Fruit fly (Drosophila melanogaster) whole organism, embryonic: ENCODE results near the gene RpS3.
A peak's percentile ranks its signal among the peaks of the same experiment; 100 is the strongest.

Experiments
- Ada2b ChIP-seq: fragments of 200-800 bp; sonication (Bioruptor generic); IDR thresholded peaks from 2 replicates; pipeline ENCODE4 v1.3.6; 2022; ENCODE audit warnings: missing biosample characterization, missing genetic modification characterization
- CG10209 ChIP-seq: fragments of 200-800 bp; sonication (Bioruptor generic); optimal IDR thresholded peaks from 3 replicates; lab custom pipeline; 2017; ENCODE audit warnings: missing biosample characterization, mild to moderate bottlenecking, missing genetic modification characterization, missing genetic modification reagents
- CG10274 ChIP-seq: fragments of 200-800 bp; sonication (Bioruptor generic); optimal IDR thresholded peaks from 3 replicates; lab custom pipeline; 2017; ENCODE audit warnings: missing biosample characterization, mild to moderate bottlenecking, missing genetic modification characterization
- CG11093 ChIP-seq: fragments of 200-800 bp; sonication (Bioruptor generic); IDR thresholded peaks from 3 replicates; pipeline ENCODE4 v1.3.6; 2022; ENCODE audit warnings: missing biosample characterization, missing genetic modification characterization
- CG12071 ChIP-seq: fragments of 200-800 bp; sonication (Bioruptor generic); optimal IDR thresholded peaks from 3 replicates; lab custom pipeline; 2018; ENCODE audit warnings: missing biosample characterization, mild to moderate bottlenecking, missing genetic modification characterization
- CG14050 ChIP-seq: fragments of 200-800 bp; sonication (Bioruptor generic); IDR thresholded peaks from 3 replicates; pipeline ENCODE4 v1.3.6; 2022; ENCODE audit warnings: missing biosample characterization, missing genetic modification characterization
- CG15073 ChIP-seq: fragments of 200-800 bp; sonication (Bioruptor generic); optimal IDR thresholded peaks from 2 replicates; lab custom pipeline; 2016; ENCODE audit warnings: missing biosample characterization, missing genetic modification characterization
- CG1529 ChIP-seq: fragments of 200-800 bp; sonication (Bioruptor generic); optimal IDR thresholded peaks from 3 replicates; lab custom pipeline; 2018; ENCODE audit warnings: missing biosample characterization, missing genetic modification characterization
- CG17359 ChIP-seq: fragments of 200-800 bp; sonication (Bioruptor generic); optimal IDR thresholded peaks from 3 replicates; lab custom pipeline; 2018; ENCODE audit warnings: missing biosample characterization, mild to moderate bottlenecking, missing genetic modification characterization, moderate library complexity
- CG17612 ChIP-seq: fragments of 200-800 bp; sonication (Bioruptor generic); IDR thresholded peaks from 2 replicates; pipeline ENCODE4 v1.3.6; 2022; ENCODE audit warnings: missing biosample characterization, missing genetic modification characterization
- CG2202 ChIP-seq: fragments of 200-800 bp; sonication (Bioruptor generic); optimal IDR thresholded peaks from 2 replicates; lab custom pipeline; 2018; ENCODE audit warnings: missing biosample characterization, mild to moderate bottlenecking, missing genetic modification characterization
- CG2712 ChIP-seq: fragments of 200-800 bp; optimal IDR thresholded peaks from 3 replicates; lab custom pipeline; 2019; ENCODE audit warnings: missing biosample characterization, mild to moderate bottlenecking, missing genetic modification characterization, moderate library complexity
- CG30403 ChIP-seq: fragments of 200-800 bp; sonication (Bioruptor generic); optimal IDR thresholded peaks from 3 replicates; lab custom pipeline; 2016; ENCODE audit warnings: missing biosample characterization, missing genetic modification characterization
- CG32532 ChIP-seq: fragments of 200-800 bp; sonication (Bioruptor generic); IDR thresholded peaks from 2 replicates; pipeline ENCODE4 v1.3.6; 2022; ENCODE audit warnings: missing biosample characterization, missing genetic modification characterization
- CG32767 ChIP-seq: fragments of 200-800 bp; sonication (Bioruptor generic); IDR thresholded peaks from 2 replicates; pipeline ENCODE4 v1.3.6; 2022; ENCODE audit warnings: missing biosample characterization, missing genetic modification characterization
- CG32772 ChIP-seq: fragments of 200-800 bp; sonication (Bioruptor generic); IDR thresholded peaks from 2 replicates; pipeline ENCODE4 v1.3.6; 2022; ENCODE audit warnings: missing biosample characterization, missing genetic modification characterization
- CG34376 ChIP-seq: fragments of 200-800 bp; sonication (Bioruptor generic); optimal IDR thresholded peaks from 2 replicates; lab custom pipeline; 2018; ENCODE audit warnings: missing biosample characterization, mild to moderate bottlenecking, missing genetic modification characterization
- CG43689 ChIP-seq: fragments of 200-800 bp; sonication (Bioruptor generic); IDR thresholded peaks from 2 replicates; pipeline ENCODE4 v1.3.6; 2022; ENCODE audit warnings: missing biosample characterization, missing genetic modification characterization
- CG6254 ChIP-seq: fragments of 200-800 bp; sonication (Bioruptor generic); optimal IDR thresholded peaks from 3 replicates; lab custom pipeline; 2017; ENCODE audit warnings: mild to moderate bottlenecking, missing biosample characterization, missing genetic modification reagents, missing genetic modification characterization
- CG6813 ChIP-seq: fragments of 200-800 bp; sonication (Bioruptor generic); optimal IDR thresholded peaks from 2 replicates; lab custom pipeline; 2017; ENCODE audit warnings: missing biosample characterization, missing genetic modification characterization, mild to moderate bottlenecking, moderate library complexity, missing genetic modification reagents
- CG7372 ChIP-seq: fragments of 200-800 bp; sonication (Bioruptor generic); IDR thresholded peaks from 2 replicates; pipeline ENCODE4 v1.3.6; 2022; ENCODE audit warnings: missing biosample characterization, missing genetic modification characterization
- CkIIα-i1 ChIP-seq: fragments of 200-800 bp; sonication (Bioruptor generic); IDR thresholded peaks from 2 replicates; pipeline ENCODE4 v1.3.6; 2022; ENCODE audit warnings: missing biosample characterization, missing genetic modification characterization
- Dip3 ChIP-seq: fragments of 200-800 bp; sonication (Bioruptor generic); optimal IDR thresholded peaks from 3 replicates; lab custom pipeline; 2016; ENCODE audit warnings: missing biosample characterization, missing genetic modification characterization
- Drgx ChIP-seq: fragments of 200-800 bp; sonication (Bioruptor generic); IDR thresholded peaks from 2 replicates; pipeline ENCODE4 v1.3.6; 2022; ENCODE audit warnings: missing biosample characterization, missing genetic modification characterization
- Ets65A ChIP-seq: fragments of 200-800 bp; sonication (Bioruptor generic); peaks from one replicate; lab custom pipeline; 2016; ENCODE audit warnings: missing biosample characterization, missing genetic modification characterization
- Fer2 ChIP-seq: fragments of 200-800 bp; sonication (Bioruptor generic); optimal IDR thresholded peaks from 2 replicates; lab custom pipeline; 2018; ENCODE audit warnings: missing biosample characterization, mild to moderate bottlenecking, missing genetic modification characterization, moderate library complexity
- Hmx ChIP-seq: fragments of 200-800 bp; sonication (Bioruptor generic); optimal IDR thresholded peaks from 2 replicates; lab custom pipeline; 2016; ENCODE audit warnings: missing biosample characterization, missing genetic modification characterization
- Jarid2 ChIP-seq: fragments of 200-800 bp; sonication (Bioruptor generic); optimal IDR thresholded peaks from 3 replicates; lab custom pipeline; 2017; ENCODE audit warnings: mild to moderate bottlenecking, missing biosample characterization, missing genetic modification reagents, missing genetic modification characterization
- Meics ChIP-seq: fragments of 200-800 bp; sonication (Bioruptor generic); optimal IDR thresholded peaks from 2 replicates; lab custom pipeline; 2017; ENCODE audit warnings: missing biosample characterization, mild to moderate bottlenecking, missing genetic modification characterization
- Oli ChIP-seq: fragments of 200-800 bp; sonication (Bioruptor generic); optimal IDR thresholded peaks from 2 replicates; lab custom pipeline; 2018; ENCODE audit warnings: missing biosample characterization, mild to moderate bottlenecking, missing genetic modification characterization, moderate library complexity
- Stat92E ChIP-seq, 3 experiments: fragments of >200 bp in 2 of 3; fragments of 200-800 bp in 1 of 3; sonication (Bioruptor generic) in 1 of 3; optimal IDR thresholded peaks; 2 replicates each; lab custom pipeline; 2017 to 2019; ENCODE audit warnings: missing biosample characterization in 3 of 3, missing genetic modification characterization in 3 of 3, mild to moderate bottlenecking in 1 of 3, moderate library complexity in 1 of 3
- YL-1 ChIP-seq: fragments of 200-800 bp; sonication (Bioruptor generic); optimal IDR thresholded peaks from 3 replicates; lab custom pipeline; 2017; ENCODE audit warnings: missing biosample characterization, mild to moderate bottlenecking, missing genetic modification characterization
- aop ChIP-seq: fragments of 200-800 bp; sonication (Bioruptor generic); IDR thresholded peaks from 2 replicates; pipeline ENCODE4 v1.3.6; 2022; ENCODE audit warnings: missing biosample characterization, missing genetic modification characterization
- bowl ChIP-seq: fragments of 200-800 bp; sonication (Bioruptor generic); IDR thresholded peaks from 2 replicates; pipeline ENCODE4 v1.3.6; 2022; ENCODE audit warnings: missing biosample characterization, missing genetic modification characterization
- corto ChIP-seq: fragments of 200-800 bp; sonication (Bioruptor generic); optimal IDR thresholded peaks from 2 replicates; lab custom pipeline; 2016; ENCODE audit warnings: missing biosample characterization, mild to moderate bottlenecking, missing genetic modification characterization, moderate library complexity
- dm ChIP-seq: fragments of 200-800 bp; sonication (Bioruptor generic); optimal IDR thresholded peaks from 3 replicates; lab custom pipeline; 2016; ENCODE audit warnings: missing biosample characterization, missing genetic modification characterization
- gfzf ChIP-seq: fragments of 200-800 bp; sonication (Bioruptor generic); optimal IDR thresholded peaks from 2 replicates; lab custom pipeline; 2016; ENCODE audit warnings: missing biosample characterization, mild to moderate bottlenecking, missing genetic modification characterization, moderate library complexity
- hbn ChIP-seq: fragments of 200-800 bp; sonication (Bioruptor generic); IDR thresholded peaks from 2 replicates; pipeline ENCODE4 v1.3.6; 2022; ENCODE audit warnings: missing biosample characterization, missing genetic modification characterization; ENCODE audit not compliant: partially characterized antibody
- kni ChIP-seq: fragments of 200-800 bp; sonication (Bioruptor generic); optimal IDR thresholded peaks from 3 replicates; lab custom pipeline; 2017; ENCODE audit warnings: mild to moderate bottlenecking, missing biosample characterization, missing genetic modification reagents, missing genetic modification characterization
- lmd ChIP-seq: fragments of 200-800 bp; sonication (Bioruptor generic); IDR thresholded peaks from 2 replicates; pipeline ENCODE4 v1.3.6; 2022; ENCODE audit warnings: missing biosample characterization, missing genetic modification characterization
- mam ChIP-seq: fragments of 200-800 bp; sonication (Bioruptor generic); optimal IDR thresholded peaks from 3 replicates; lab custom pipeline; 2016; ENCODE audit warnings: missing biosample characterization, missing genetic modification characterization
- oc ChIP-seq: fragments of 200-800 bp; sonication (Bioruptor generic); optimal IDR thresholded peaks from 2 replicates; lab custom pipeline; 2018; ENCODE audit warnings: missing biosample characterization, mild to moderate bottlenecking, missing genetic modification characterization, moderate library complexity
- odd ChIP-seq: fragments of 200-800 bp; sonication (Bioruptor generic); optimal IDR thresholded peaks from 2 replicates; lab custom pipeline; 2017; ENCODE audit warnings: missing biosample characterization, mild to moderate bottlenecking, missing genetic modification characterization
- prd ChIP-seq, 3 experiments: fragments of >200 bp in 2 of 3; fragments of 200-800 bp in 1 of 3; sonication (Bioruptor generic) in 1 of 3; optimal IDR thresholded peaks in 2 of 3; IDR thresholded peaks in 1 of 3; 2 replicates in 2 of 3; 3 replicates in 1 of 3; pipeline versions ENCODE4 v1.3.6 to Lab custom; 2017 to 2022; ENCODE audit warnings: missing biosample characterization in 1 of 3, missing genetic modification characterization in 1 of 3
- pros ChIP-seq: fragments of 200-800 bp; sonication (Bioruptor generic); optimal IDR thresholded peaks from 3 replicates; lab custom pipeline; 2019; ENCODE audit warnings: missing biosample characterization, mild to moderate bottlenecking, missing genetic modification characterization, moderate library complexity
- pzg ChIP-seq: fragments of 200-800 bp; sonication (Bioruptor generic); optimal IDR thresholded peaks from 3 replicates; lab custom pipeline; 2018; ENCODE audit warnings: missing biosample characterization, mild to moderate bottlenecking, missing genetic modification characterization, moderate library complexity
- row ChIP-seq: fragments of 200-800 bp; sonication (Bioruptor generic); IDR thresholded peaks from 3 replicates; pipeline ENCODE4 v1.3.6; 2022; ENCODE audit warnings: missing biosample characterization, missing genetic modification characterization
- stwl ChIP-seq: fragments of 200-800 bp; sonication (Bioruptor generic); optimal IDR thresholded peaks from 3 replicates; lab custom pipeline; 2018; ENCODE audit warnings: missing biosample characterization, mild to moderate bottlenecking, missing genetic modification characterization, moderate library complexity
- tna ChIP-seq: fragments of 200-800 bp; sonication (Bioruptor generic); IDR thresholded peaks from 2 replicates; pipeline ENCODE4 v1.3.6; 2022; ENCODE audit warnings: missing biosample characterization, missing genetic modification characterization; ENCODE audit not compliant: partially characterized antibody
- unpg ChIP-seq: fragments of 200-800 bp; sonication (Bioruptor generic); optimal IDR thresholded peaks from 3 replicates; lab custom pipeline; 2018; ENCODE audit warnings: missing biosample characterization, mild to moderate bottlenecking, missing genetic modification characterization, moderate library complexity

RpS3 gene

dm6 chr3R:23335577-23335976 lies 23.0 kb upstream of the RpS3 start (continued):
- no peak for TF ChIP-seq CG15073 (GFP tag; lab: Kevin White, UChicago)
- no peak for TF ChIP-seq dm (GFP tag; lab: Kevin White, UChicago)
- peak; percentile 35; the same call in 2 of the 3 replicates for TF ChIP-seq CG14050 (GFP tag; lab: Robert Waterston, UW)
- TF ChIP-seq Fer2 (tag; lab: Kevin White, UChicago): peak; percentile 71
- TF ChIP-seq Ets65A (GFP tag; lab: Kevin White, UChicago): peak; percentile 75
- TF ChIP-seq CG30403 (GFP tag; lab: Kevin White, UChicago): peak; percentile 59
- TF ChIP-seq gfzf (GFP tag; lab: Kevin White, UChicago): no peak
- TF ChIP-seq CG7372 (GFP tag; lab: Robert Waterston, UW): peak; percentile 85
- peak; percentile 64 for TF ChIP-seq CG17359 (tag; lab: Kevin White, UChicago)
- peak; percentile 73 for TF ChIP-seq CG10274
- TF ChIP-seq CG32772: peak; percentile 53
- no peak for TF ChIP-seq Hmx (GFP tag; lab: Kevin White, UChicago)
- peak; percentile 75 for TF ChIP-seq odd
- TF ChIP-seq Jarid2: peak; percentile 68
- TF ChIP-seq stwl: no peak
- no peak for TF ChIP-seq corto (GFP tag; lab: Kevin White, UChicago)
- TF ChIP-seq CG1529: peak; percentile 10
- peak; percentile 51 for TF ChIP-seq Drgx (GFP tag; lab: Robert Waterston, UW)
- TF ChIP-seq unpg (GFP tag; lab: Kevin White, UChicago): peak; percentile 79
- TF ChIP-seq CG6813 (GFP tag; lab: Kevin White, UChicago): peak; percentile 82
- TF ChIP-seq CG32532: peak; percentile 85
- no peak for TF ChIP-seq CG11093 (GFP tag; lab: Robert Waterston, UW)
- peak; percentile 29 for TF ChIP-seq mam (GFP tag; lab: Kevin White, UChicago)
- no peak for TF ChIP-seq pros
- peak; percentile 88 for TF ChIP-seq CG10209 (GFP tag; lab: Kevin White, UChicago)
- TF ChIP-seq Ada2b (GFP tag; lab: Robert Waterston, UW): peak; percentile 48
- no peak for TF ChIP-seq aop (GFP tag; lab: Robert Waterston, UW)
- TF ChIP-seq prd (optimal IDR thresholded peaks at IDR 0.05; lab: Kevin White, UChicago): no peak
- peak; percentile 52; the same call in 2 of the 3 replicates for TF ChIP-seq prd (GFP tag; IDR thresholded peaks at IDR 0.05; lab: Robert Waterston, UW)
- TF ChIP-seq CG34376: peak; percentile 66
- TF ChIP-seq Oli: peak; percentile 80
- TF ChIP-seq row (GFP tag; lab: Robert Waterston, UW): peak; percentile 76
- peak; percentile 0 for TF ChIP-seq CG2202 (tag; lab: Kevin White, UChicago)
- no peak for TF ChIP-seq oc (tag; lab: Kevin White, UChicago)
- TF ChIP-seq CG2712 (tag; lab: Kevin White, UChicago): peak; percentile 70
- no peak for TF ChIP-seq Dip3 (GFP tag; lab: Kevin White, UChicago)
- TF ChIP-seq bowl (GFP tag; lab: Robert Waterston, UW): no peak; the same call in 1 of the 2 replicates
- no peak for TF ChIP-seq hbn
- peak; percentile 37 for TF ChIP-seq CG6254 (GFP tag; lab: Kevin White, UChicago)
- TF ChIP-seq lmd (GFP tag; lab: Robert Waterston, UW): peak; percentile 77
- TF ChIP-seq YL-1: peak; percentile 18
- peak; percentile 2 for TF ChIP-seq pzg (GFP tag; lab: Kevin White, UChicago)
- no peak for TF ChIP-seq CkIIα-i1
- no peak for TF ChIP-seq kni
- no peak for TF ChIP-seq CG43689 (GFP tag; lab: Robert Waterston, UW)
- TF ChIP-seq CG32767 (GFP tag; lab: Robert Waterston, UW): peak; percentile 70; the same call in 1 of the 2 replicates
- TF ChIP-seq CG17612: no peak
- no peak for TF ChIP-seq Stat92E (GFP tag; optimal IDR thresholded peaks at IDR 0.05; lab: Kevin White, UChicago)
- TF ChIP-seq tna (GFP tag; lab: Robert Waterston, UW): no peak
- TF ChIP-seq CG12071: peak; percentile 54
- peak; percentile 94 for TF ChIP-seq Meics (GFP tag; lab: Kevin White, UChicago)
